Worm (Caenorhabditis elegans) whole organism, L3 larva: ENCODE data around the gene unc-104.
A peak's percentile ranks its signal among the peaks of the same experiment; 100 is the strongest.
"Not testable (repeated sequence)": the region's sequence is repeated elsewhere in the genome, so short reads cannot be mapped to it uniquely, and the experiment has no call there.

Experiments
- R02D3.7 ChIP-seq: fragments of 150-350 bp; optimal IDR thresholded peaks from 2 replicates; lab custom pipeline; 2014; ENCODE audit warnings: missing biosample characterization, missing genetic modification characterization
- ZK546.5 ChIP-seq: sonication (generic microtip); optimal IDR thresholded peaks from 2 replicates; lab custom pipeline; 2017; ENCODE audit warnings: missing biosample characterization, missing genetic modification characterization
- aly-2 ChIP-seq: fragments of 150-350 bp; optimal IDR thresholded peaks from 2 replicates; lab custom pipeline; 2014; ENCODE audit warnings: missing biosample characterization, missing genetic modification characterization
- ceh-16 ChIP-seq: sonication (generic microtip); optimal IDR thresholded peaks from 2 replicates; lab custom pipeline; 2017; ENCODE audit warnings: missing biosample characterization, missing genetic modification characterization
- ceh-28 ChIP-seq: fragments of 150-350 bp; optimal IDR thresholded peaks from 2 replicates; lab custom pipeline; 2014; ENCODE audit warnings: missing biosample characterization, missing genetic modification reagents, missing genetic modification characterization
- ceh-82 ChIP-seq: fragments of 150-350 bp; optimal IDR thresholded peaks from 2 replicates; lab custom pipeline; 2014; ENCODE audit warnings: missing biosample characterization, missing genetic modification characterization
- ceh-9 ChIP-seq: sonication (generic microtip); optimal IDR thresholded peaks from 2 replicates; lab custom pipeline; 2018; ENCODE audit warnings: missing biosample characterization, missing genetic modification characterization
- daf-12 ChIP-seq: fragments of 150-350 bp; optimal IDR thresholded peaks from 2 replicates; lab custom pipeline; 2014; ENCODE audit warnings: missing biosample characterization, missing genetic modification reagents, missing genetic modification characterization
- egl-27 ChIP-seq: sonication (generic microtip); optimal IDR thresholded peaks from 4 replicates; lab custom pipeline; 2017; ENCODE audit warnings: missing biosample characterization, missing genetic modification reagents, missing genetic modification characterization
- egl-5 ChIP-seq: fragments of 150-350 bp; optimal IDR thresholded peaks from 2 replicates; lab custom pipeline; 2017; ENCODE audit warnings: missing biosample characterization, missing genetic modification reagents, missing genetic modification characterization, inconsistent platforms
- elt-2 ChIP-seq: sonication (generic microtip); optimal IDR thresholded peaks from 2 replicates; lab custom pipeline; 2016; ENCODE audit warnings: missing genetic modification reagents, mild to moderate bottlenecking, missing genetic modification characterization, missing compliant biosample characterization
- eor-1 ChIP-seq, 2 experiments: fragments of 150-350 bp; optimal IDR thresholded peaks; 2 replicates each; lab custom pipeline; 2014 to 2018; ENCODE audit warnings: missing biosample characterization in 2 of 2, missing genetic modification characterization in 2 of 2
- fkh-10 ChIP-seq: sonication (generic microtip); optimal IDR thresholded peaks from 2 replicates; lab custom pipeline; 2017; ENCODE audit warnings: missing biosample characterization, missing genetic modification reagents, missing genetic modification characterization
- fkh-2 ChIP-seq: fragments of 150-350 bp; optimal IDR thresholded peaks from 2 replicates; lab custom pipeline; 2014; ENCODE audit warnings: missing biosample characterization, missing genetic modification reagents, missing genetic modification characterization
- fos-1 ChIP-seq: fragments of 150-350 bp; optimal IDR thresholded peaks from 2 replicates; lab custom pipeline; 2014; ENCODE audit warnings: missing biosample characterization, missing genetic modification characterization
- hmg-11 ChIP-seq: sonication (generic microtip); optimal IDR thresholded peaks from 2 replicates; lab custom pipeline; 2016; ENCODE audit warnings: missing genetic modification characterization, missing compliant biosample characterization
- lin-15B ChIP-seq: fragments of 150-350 bp; optimal IDR thresholded peaks from 2 replicates; lab custom pipeline; 2014; ENCODE audit warnings: missing biosample characterization, missing genetic modification characterization
- lin-39 ChIP-seq: fragments of 150-350 bp; optimal IDR thresholded peaks from 2 replicates; lab custom pipeline; 2018; ENCODE audit warnings: missing biosample characterization, missing genetic modification reagents, missing genetic modification characterization
- lsy-12 ChIP-seq: sonication (generic microtip); optimal IDR thresholded peaks from 2 replicates; lab custom pipeline; 2016; ENCODE audit warnings: mild to moderate bottlenecking, missing genetic modification characterization, missing compliant biosample characterization
- mdl-1 ChIP-seq: fragments of 150-350 bp; optimal IDR thresholded peaks from 2 replicates; lab custom pipeline; 2014; ENCODE audit warnings: missing biosample characterization, missing genetic modification characterization
- mml-1 ChIP-seq: fragments of 150-350 bp; sonication (generic microtip); optimal IDR thresholded peaks from 3 replicates; lab custom pipeline; 2014; ENCODE audit warnings: missing biosample characterization, missing genetic modification characterization
- nfya-1 ChIP-seq: sonication (generic microtip); optimal IDR thresholded peaks from 2 replicates; lab custom pipeline; 2017; ENCODE audit warnings: missing genetic modification characterization, mild to moderate bottlenecking, missing compliant biosample characterization, antibody characterized with exemption, moderate library complexity; ENCODE audit not compliant: insufficient read depth
- nhr-11 ChIP-seq: fragments of 150-350 bp; optimal IDR thresholded peaks from 2 replicates; lab custom pipeline; 2014; ENCODE audit warnings: missing biosample characterization, missing genetic modification characterization
- nhr-12 ChIP-seq: fragments of 150-350 bp; optimal IDR thresholded peaks from 2 replicates; lab custom pipeline; 2014; ENCODE audit warnings: missing biosample characterization, missing genetic modification characterization
- nhr-23 ChIP-seq: fragments of 150-350 bp; optimal IDR thresholded peaks from 2 replicates; lab custom pipeline; 2014; ENCODE audit warnings: missing biosample characterization, missing genetic modification reagents, missing genetic modification characterization
- nhr-237 ChIP-seq: fragments of 150-350 bp; optimal IDR thresholded peaks from 2 replicates; lab custom pipeline; 2014; ENCODE audit warnings: missing biosample characterization, missing genetic modification characterization
- nhr-25 ChIP-seq: sonication (generic microtip); optimal IDR thresholded peaks from 2 replicates; lab custom pipeline; 2017; ENCODE audit warnings: missing biosample characterization, missing genetic modification characterization
- nhr-28 ChIP-seq: fragments of 150-350 bp; optimal IDR thresholded peaks from 2 replicates; lab custom pipeline; 2014; ENCODE audit warnings: missing biosample characterization, missing genetic modification characterization
- nhr-67 ChIP-seq: fragments of 150-350 bp; optimal IDR thresholded peaks from 2 replicates; lab custom pipeline; 2014; ENCODE audit warnings: missing biosample characterization, missing genetic modification characterization
- nhr-76 ChIP-seq: fragments of 150-350 bp; sonication (generic microtip); optimal IDR thresholded peaks from 5 replicates; lab custom pipeline; 2014; ENCODE audit warnings: missing biosample characterization, missing genetic modification characterization
- nhr-77 ChIP-seq: fragments of 150-350 bp; optimal IDR thresholded peaks from 2 replicates; lab custom pipeline; 2014; ENCODE audit warnings: missing biosample characterization, missing genetic modification characterization
- pha-4 ChIP-seq: fragments of 150-350 bp; optimal IDR thresholded peaks from 2 replicates; lab custom pipeline; 2014; ENCODE audit warnings: missing biosample characterization, missing genetic modification reagents, missing genetic modification characterization
- sea-2 ChIP-seq: fragments of 150-350 bp; sonication (generic microtip); optimal IDR thresholded peaks from 4 replicates; lab custom pipeline; 2014; ENCODE audit warnings: missing biosample characterization, missing genetic modification reagents, missing genetic modification characterization
- skn-1 ChIP-seq: fragments of 150-350 bp; optimal IDR thresholded peaks from 2 replicates; lab custom pipeline; 2014; ENCODE audit warnings: missing biosample characterization, missing genetic modification characterization
- snpc-4 ChIP-seq: fragments of 150-350 bp; optimal IDR thresholded peaks from 2 replicates; lab custom pipeline; 2014; ENCODE audit warnings: missing biosample characterization, missing genetic modification characterization
- tbx-2 ChIP-seq: sonication (generic microtip); optimal IDR thresholded peaks from 2 replicates; lab custom pipeline; 2016; ENCODE audit warnings: mild to moderate bottlenecking, missing genetic modification characterization, missing compliant biosample characterization
- unc-39 ChIP-seq: sonication (generic microtip); optimal IDR thresholded peaks from 4 replicates; lab custom pipeline; 2017; ENCODE audit warnings: missing biosample characterization, missing genetic modification characterization
- unc-62 ChIP-seq: fragments of 150-350 bp; sonication (generic microtip); optimal IDR thresholded peaks from 4 replicates; lab custom pipeline; 2014; ENCODE audit warnings: missing biosample characterization, missing genetic modification reagents, missing genetic modification characterization
- zag-1 ChIP-seq: fragments of 150-350 bp; optimal IDR thresholded peaks from 2 replicates; lab custom pipeline; 2014; ENCODE audit warnings: missing biosample characterization, missing genetic modification characterization
- ztf-11 ChIP-seq: fragments of 150-350 bp; optimal IDR thresholded peaks from 2 replicates; lab custom pipeline; 2014; ENCODE audit warnings: missing biosample characterization, missing genetic modification characterization
- ztf-4 ChIP-seq: fragments of 150-350 bp; optimal IDR thresholded peaks from 2 replicates; lab custom pipeline; 2014; ENCODE audit warnings: missing biosample characterization, missing genetic modification characterization

unc-104 gene

DNA sequence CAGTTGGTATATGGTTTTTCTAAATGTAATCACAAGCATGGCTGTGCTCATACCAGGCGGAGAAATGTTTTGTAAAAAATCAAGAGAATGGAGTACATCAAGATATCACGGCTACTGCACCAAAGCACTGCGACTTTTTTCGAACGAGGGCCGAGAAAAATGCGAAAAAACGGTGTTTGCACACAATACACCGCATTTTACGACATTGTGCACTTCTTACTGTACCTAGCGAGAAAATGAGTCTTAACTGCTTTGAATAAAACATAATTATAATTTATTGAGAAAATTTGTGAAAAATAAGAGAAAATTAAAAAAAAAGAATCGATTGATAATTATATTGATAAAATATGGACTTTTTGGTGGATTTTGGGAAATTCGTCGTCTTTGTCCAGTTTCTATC lies 19.1 kb upstream of the unc-104 start:
- TF ChIP-seq fkh-2 (no peak), aly-2 (no peak), nhr-67 (tag; lab: Kevin White, UChicago) (no peak), nfya-1 (tag; lab: Kevin White, UChicago) (no peak), ztf-11 (tag; lab: Kevin White, UChicago) (no peak), sea-2 (GFP tag; lab: Kevin White, UChicago) (no peak), unc-39 (no peak), nhr-25 (tag; lab: Kevin White, UChicago) (no peak), pha-4 (tag; lab: Kevin White, UChicago) (no peak), nhr-11 (tag; lab: Kevin White, UChicago) (no peak), ceh-16 (tag; lab: Kevin White, UChicago) (no peak), zag-1 (no peak), mdl-1 (tag; lab: Kevin White, UChicago) (no peak), nhr-237 (tag; lab: Kevin White, UChicago) (no peak)

DNA sequence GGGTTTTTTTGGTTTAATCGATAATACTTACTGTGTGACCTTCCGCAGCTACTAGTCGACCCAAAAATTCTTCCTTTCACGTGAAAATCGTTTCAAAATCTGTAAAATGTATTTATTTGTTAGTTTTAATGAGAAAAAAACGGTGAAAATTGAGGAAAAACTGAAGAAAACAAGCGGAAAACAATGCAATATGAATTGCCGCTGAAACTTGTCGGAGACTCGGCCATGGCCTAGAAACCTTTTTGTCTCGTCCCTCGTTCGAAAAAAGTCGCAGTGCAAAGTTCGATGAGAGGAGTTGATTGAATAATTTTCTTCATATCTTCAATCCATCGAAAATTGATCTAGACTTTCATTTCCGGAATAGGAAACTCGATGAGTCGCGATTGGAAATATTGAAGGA lies 17.1 kb upstream of the unc-104 start, which contains the start of gene C15F1.8:
Gene C15F1.8, minus strand, starts transcription at position 101 of the 400 bp plus-strand sequence.
- not testable (repeated sequence) for TF ChIP-seq ztf-11 (tag; lab: Kevin White, UChicago); aly-2; nhr-76 (tag; lab: Kevin White, UChicago)

DNA sequence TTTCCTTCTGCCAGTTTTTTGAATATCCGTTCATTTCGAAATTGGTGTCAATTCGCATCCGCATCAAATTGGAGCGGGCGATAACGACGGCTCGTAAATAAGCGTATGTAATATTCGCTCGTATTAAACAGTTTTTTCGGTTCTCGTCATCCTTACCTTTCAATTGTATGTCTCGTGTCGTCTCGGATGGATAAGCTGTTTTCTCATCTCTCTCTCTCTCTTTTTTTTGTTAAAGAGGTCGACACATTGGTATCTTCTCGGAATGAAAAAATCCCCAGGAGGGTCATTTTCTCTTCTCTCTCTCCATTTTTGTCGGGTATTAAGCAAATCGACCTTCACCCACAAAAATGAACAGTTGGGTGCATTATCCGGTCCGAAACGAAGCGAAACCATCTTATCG lies 15.9 kb upstream of the unc-104 start:
- TF ChIP-seq egl-27 (tag; lab: Kevin White, UChicago) = no peak
- TF ChIP-seq nhr-23 (tag; lab: Kevin White, UChicago) = peak; percentile 73
- no peak for TF ChIP-seq mdl-1 (tag; lab: Kevin White, UChicago)

DNA sequence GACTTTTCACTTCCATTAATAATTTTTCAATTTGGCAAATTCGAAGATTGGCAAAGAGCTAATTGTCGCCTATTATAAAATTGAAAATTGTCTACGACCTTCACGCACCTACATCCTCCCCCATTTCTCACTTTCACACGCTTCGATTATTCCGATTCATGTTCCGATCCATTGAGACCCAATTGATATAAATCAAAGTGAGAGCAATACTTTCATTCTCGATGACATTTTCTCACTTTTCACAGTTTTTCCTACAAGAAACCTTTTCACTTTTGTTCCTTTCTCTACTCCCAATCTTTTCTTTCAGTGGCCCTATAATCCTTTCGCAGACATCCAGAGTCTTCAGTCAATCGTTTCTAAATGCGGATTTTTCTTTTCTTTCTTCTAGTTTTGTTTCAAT lies 15.1 kb upstream of the unc-104 start, which contains the start of gene C15F1.2:
Gene C15F1.2, plus strand, starts transcription at position 308 of the 400 bp plus-strand sequence.
- TF ChIP-seq ztf-4 (tag; lab: Kevin White, UChicago) (no peak), nhr-23 (tag; lab: Kevin White, UChicago) (no peak), pha-4 (tag; lab: Kevin White, UChicago) (no peak), ZK546.5 (tag; lab: Kevin White, UChicago) (no peak), nhr-11 (tag; lab: Kevin White, UChicago) (no peak), daf-12 (tag; lab: Kevin White, UChicago) (no peak), aly-2 (no peak), tbx-2 (tag; lab: Kevin White, UChicago) (no peak), sea-2 (GFP tag; lab: Kevin White, UChicago) (no peak), unc-39 (no peak), ceh-82 (tag; lab: Kevin White, UChicago) (no peak), nhr-76 (tag; lab: Kevin White, UChicago) (no peak), skn-1 (no peak), fos-1 (tag; lab: Kevin White, UChicago) (no peak), nhr-77 (tag; lab: Kevin White, UChicago) (no peak)

DNA sequence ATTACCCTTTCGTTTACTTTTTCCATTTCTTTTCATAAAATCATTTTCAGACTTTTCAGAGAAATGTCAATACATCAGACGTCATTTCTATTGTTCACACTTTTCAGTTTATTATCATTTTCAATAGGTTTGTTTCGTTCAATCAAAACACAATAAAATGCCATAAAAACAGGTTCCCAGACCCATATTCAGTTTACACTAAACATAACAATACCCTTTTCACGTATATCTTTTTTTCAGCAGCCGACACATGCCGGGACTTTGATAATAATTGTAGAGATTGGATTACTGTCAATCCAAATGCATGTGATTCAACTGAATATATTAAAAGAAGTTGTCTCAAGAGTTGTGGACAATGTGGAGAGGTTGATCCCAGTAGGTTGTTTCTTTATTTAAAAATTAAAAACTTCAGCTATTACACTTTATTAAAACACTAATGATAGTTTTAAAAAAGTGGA lies 4.9 kb upstream of the unc-104 start, which contains the start of gene C15F1.1:
Gene C15F1.1, plus strand, starts transcription at position 51 of the 458 bp plus-strand sequence.
- no peak for TF ChIP-seq nhr-12
- TF ChIP-seq snpc-4 (tag; lab: Kevin White, UChicago) = peak; percentile 77
- no peak for TF ChIP-seq fkh-10 (GFP tag; lab: Kevin White, UChicago)

DNA sequence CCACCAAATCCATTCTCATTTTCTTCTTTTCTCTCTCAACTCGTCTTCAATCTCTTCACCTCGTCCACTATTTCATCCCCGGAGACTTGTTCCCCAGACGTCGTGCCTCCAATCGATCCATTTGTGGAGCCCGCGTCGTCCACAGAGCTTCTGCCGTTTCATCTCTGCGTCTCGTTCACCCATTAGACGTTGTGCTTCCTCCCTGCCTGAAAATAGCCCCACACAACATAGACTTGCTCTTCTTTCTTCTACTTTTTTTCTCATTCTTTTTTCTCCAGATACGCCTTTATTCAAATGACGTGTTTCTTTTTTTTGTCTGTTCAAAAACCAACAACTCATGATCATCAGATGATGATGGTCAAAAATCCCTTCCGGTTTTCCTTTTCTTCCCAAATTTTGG lies 1.8 kb upstream of the unc-104 start:
- TF ChIP-seq lin-15B (tag; lab: Kevin White, UChicago) = peak; percentile 1
- TF ChIP-seq unc-62 = peak; percentile 12
- TF ChIP-seq ceh-9 = no peak
- TF ChIP-seq R02D3.7 = no peak
- TF ChIP-seq egl-27 (tag; lab: Kevin White, UChicago) = no peak
- no peak for TF ChIP-seq snpc-4 (tag; lab: Kevin White, UChicago)
- no peak for TF ChIP-seq nhr-77 (tag; lab: Kevin White, UChicago)
- TF ChIP-seq ceh-28 (tag; lab: Kevin White, UChicago) = peak; percentile 18
- no peak for TF ChIP-seq mml-1 (tag; lab: Kevin White, UChicago)
- TF ChIP-seq ztf-11 (tag; lab: Kevin White, UChicago) = no peak
- TF ChIP-seq nhr-25 (tag; lab: Kevin White, UChicago) = no peak
- TF ChIP-seq lsy-12 (tag; lab: Kevin White, UChicago) = peak; percentile 15
- TF ChIP-seq hmg-11 = peak; percentile 11
- no peak for TF ChIP-seq pha-4 (tag; lab: Kevin White, UChicago)
- no peak for TF ChIP-seq eor-1 (tag; optimal IDR thresholded peaks at IDR 0.05; lab: Kevin White, UChicago)
- TF ChIP-seq mdl-1 (tag; lab: Kevin White, UChicago) = no peak
- TF ChIP-seq fkh-2 = no peak
- no peak for TF ChIP-seq nhr-11 (tag; lab: Kevin White, UChicago)
- TF ChIP-seq ceh-82 (tag; lab: Kevin White, UChicago) = no peak
- no peak for TF ChIP-seq nhr-76 (tag; lab: Kevin White, UChicago)
- no peak for TF ChIP-seq nhr-12
- no peak for TF ChIP-seq nhr-28
- TF ChIP-seq ztf-4 (tag; lab: Kevin White, UChicago) = no peak
- TF ChIP-seq egl-5 (tag; lab: Kevin White, UChicago) = peak; percentile 36
- no peak for TF ChIP-seq elt-2 (tag; lab: Kevin White, UChicago)
- no peak for TF ChIP-seq skn-1
- TF ChIP-seq fkh-10 (GFP tag; lab: Kevin White, UChicago) = peak; percentile 94
- TF ChIP-seq lin-39 (tag; lab: Kevin White, UChicago) = peak; percentile 60
